Worm (Caenorhabditis elegans) whole organism, early embryonic: ENCODE data around the gene C07G3.15.

ENCODE experiments used
- B0310.2 ChIP-seq: sonication (generic microtip); optimal IDR thresholded peaks from 2 replicates; lab custom pipeline; 2016; ENCODE audit warnings: mild to moderate bottlenecking, missing genetic modification characterization, missing compliant biosample characterization
- ama-1 ChIP-seq: fragments of 150-350 bp; optimal IDR thresholded peaks from 2 replicates; lab custom pipeline; 2014
- ceh-13 ChIP-seq: fragments of 200-800 bp; sonication (Bioruptor generic); optimal IDR thresholded peaks from 2 replicates; lab custom pipeline; 2018; ENCODE audit warnings: mild to moderate bottlenecking, missing genetic modification characterization, missing compliant biosample characterization
- ceh-36 ChIP-seq: sonication (generic microtip); optimal IDR thresholded peaks from 2 replicates; lab custom pipeline; 2016; ENCODE audit warnings: missing genetic modification characterization, inconsistent platforms, missing compliant biosample characterization
- flt-1 ChIP-seq: fragments of 200-800 bp; sonication (Bioruptor generic); IDR thresholded peaks from 2 replicates; pipeline ENCODE4 v1.3.6; 2022; ENCODE audit warnings: missing genetic modification characterization, missing compliant biosample characterization
- hmg-4 ChIP-seq: fragments of 200-800 bp; sonication (Bioruptor generic); optimal IDR thresholded peaks from 2 replicates; lab custom pipeline; 2018; ENCODE audit warnings: mild to moderate bottlenecking, missing genetic modification characterization, missing compliant biosample characterization
- sea-1 ChIP-seq: fragments of 200-800 bp; sonication (Bioruptor generic); conservative IDR thresholded peaks from 2 replicates; pipeline ENCODE4 v1.3.6; 2022; ENCODE audit warnings: missing genetic modification characterization, missing compliant biosample characterization

DNA sequence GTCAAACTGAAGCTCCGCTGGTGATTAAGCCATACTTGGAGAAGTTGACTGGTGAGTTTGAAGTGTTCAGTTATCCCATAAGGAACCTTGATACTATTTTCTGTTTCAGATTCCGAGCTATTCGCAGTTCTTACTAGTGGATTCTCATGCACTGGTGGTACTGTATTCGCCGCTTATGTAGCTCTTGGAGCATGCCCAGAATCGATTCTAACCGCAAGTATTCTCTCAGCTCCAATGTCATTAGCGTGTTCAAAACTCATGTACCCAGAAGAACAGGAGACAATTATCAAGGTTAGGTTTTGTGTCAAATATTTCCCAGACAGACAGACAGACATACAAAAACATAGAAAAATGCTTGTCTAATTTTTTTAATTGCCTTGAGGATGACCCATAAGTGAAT is 31.9 kb downstream of the C07G3.15 start:
- TF ChIP-seq ceh-36 (tag; lab: Kevin White, UChicago) (no peak), ama-1 (lab: Kevin White, UChicago) (no peak), hmg-4 (GFP tag; lab: Kevin White, UChicago) (no peak), flt-1 (GFP tag; lab: Robert Waterston, UW) (no peak), B0310.2 (no peak), sea-1 (no peak), ceh-13 (GFP tag; lab: Kevin White, UChicago) (no peak)
